Fruit fly (Drosophila melanogaster) whole organism, prepupa: ENCODE results near the gene TBC1D23.

Source experiments
- Blimp-1 ChIP-seq: fragments of 200-800 bp; sonication (Bioruptor generic); optimal IDR thresholded peaks from 3 replicates; lab custom pipeline; 2017; ENCODE audit warnings: missing biosample characterization, missing genetic modification characterization, mild to moderate bottlenecking, moderate library complexity, missing genetic modification reagents
- CG10669 ChIP-seq: fragments of 200-800 bp; sonication (Bioruptor generic); optimal IDR thresholded peaks from 3 replicates; lab custom pipeline; 2018; ENCODE audit warnings: missing biosample characterization, mild to moderate bottlenecking, missing genetic modification characterization, moderate library complexity
- CG11294 ChIP-seq: fragments of 200-800 bp; sonication (Bioruptor generic); IDR thresholded peaks from 2 replicates; pipeline ENCODE4 v1.3.6; 2022; ENCODE audit warnings: missing biosample characterization, missing genetic modification characterization
- CG32006 ChIP-seq: fragments of 200-800 bp; sonication (Bioruptor generic); optimal IDR thresholded peaks from 3 replicates; lab custom pipeline; 2017; ENCODE audit warnings: missing biosample characterization, mild to moderate bottlenecking, missing genetic modification characterization
- Gug ChIP-seq: fragments of 200-800 bp; sonication (Bioruptor generic); IDR thresholded peaks from 2 replicates; pipeline ENCODE4 v1.3.6; 2022; ENCODE audit warnings: missing biosample characterization, missing genetic modification characterization
- Lpt ChIP-seq: fragments of 200-800 bp; sonication (Bioruptor generic); optimal IDR thresholded peaks from 3 replicates; lab custom pipeline; 2016; ENCODE audit warnings: missing biosample characterization, missing genetic modification characterization
- Sox102F ChIP-seq: fragments of 200-800 bp; sonication (Bioruptor generic); optimal IDR thresholded peaks from 2 replicates; lab custom pipeline; 2016; ENCODE audit warnings: missing biosample characterization, mild to moderate bottlenecking, missing genetic modification characterization
- achi ChIP-seq: fragments of 200-800 bp; sonication (Bioruptor generic); optimal IDR thresholded peaks from 3 replicates; lab custom pipeline; 2016; ENCODE audit warnings: missing biosample characterization, missing genetic modification characterization
- lz ChIP-seq: fragments of 200-800 bp; sonication (Bioruptor generic); optimal IDR thresholded peaks from 3 replicates; lab custom pipeline; 2016; ENCODE audit warnings: missing biosample characterization, missing genetic modification characterization
- net ChIP-seq: fragments of 200-800 bp; sonication (Bioruptor generic); optimal IDR thresholded peaks from 3 replicates; lab custom pipeline; 2016; ENCODE audit warnings: missing biosample characterization, missing genetic modification characterization
- spab ChIP-seq: fragments of 200-800 bp; sonication (Bioruptor generic); optimal IDR thresholded peaks from 2 replicates; lab custom pipeline; 2017; ENCODE audit warnings: missing biosample characterization, mild to moderate bottlenecking, missing genetic modification characterization, missing genetic modification reagents
- svp ChIP-seq: fragments of 200-800 bp; sonication (Bioruptor generic); peaks from one replicate; lab custom pipeline; 2016; ENCODE audit warnings: missing biosample characterization, missing genetic modification characterization
- vri ChIP-seq: fragments of 200-800 bp; sonication (Bioruptor generic); optimal IDR thresholded peaks from 3 replicates; lab custom pipeline; 2016; ENCODE audit warnings: missing biosample characterization, mild to moderate bottlenecking, missing genetic modification characterization

DNA sequence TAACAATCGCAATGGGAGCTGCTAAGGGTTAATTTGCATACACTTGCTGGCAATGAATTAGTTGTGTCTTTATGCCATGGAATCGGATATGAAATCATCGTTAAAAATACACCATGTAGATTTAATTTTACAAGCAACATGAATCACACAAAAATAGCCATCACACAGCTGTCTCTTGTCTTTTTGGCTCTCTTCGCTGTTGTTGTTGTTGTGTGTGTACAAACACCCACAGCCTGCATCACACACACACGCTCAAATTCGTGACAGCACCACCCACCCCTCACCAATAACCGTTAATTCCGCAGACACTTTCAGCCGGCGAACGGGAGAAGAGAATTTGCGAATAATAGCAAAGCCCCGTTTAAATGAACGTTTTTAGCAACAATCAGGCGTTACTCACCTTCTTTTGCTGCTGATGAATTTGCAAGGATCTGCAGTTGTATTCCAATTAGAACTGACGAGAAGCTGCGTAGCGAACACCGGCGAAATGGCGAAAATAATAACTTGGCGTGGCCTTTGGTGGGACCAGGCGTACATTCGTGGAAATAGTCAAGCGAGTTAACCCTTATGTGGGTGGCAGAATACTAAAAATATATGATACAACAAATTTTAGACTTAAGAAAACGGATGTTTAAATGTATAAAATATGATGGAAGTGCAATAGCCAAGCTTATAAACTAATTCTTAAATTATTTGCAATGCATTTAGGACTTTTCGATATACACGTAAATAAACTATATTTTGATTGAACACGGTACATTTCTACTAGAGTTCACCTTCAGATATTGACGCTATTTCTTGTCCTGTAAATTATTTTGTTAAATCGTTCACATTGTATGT is 28.8 kb downstream of the TBC1D23 start, which contains the start of gene capt:
- TF ChIP-seq svp (GFP tag; lab: Kevin White, UChicago), result peak; percentile 74
- peak; percentile 59 for TF ChIP-seq lz
- TF ChIP-seq vri, result peak; percentile 18
- no peak for TF ChIP-seq Gug (GFP tag; lab: Robert Waterston, UW)
- TF ChIP-seq net (GFP tag; lab: Kevin White, UChicago), result no peak
- TF ChIP-seq achi (GFP tag; lab: Kevin White, UChicago), result no peak
- TF ChIP-seq CG10669, result no peak
- no peak for TF ChIP-seq CG32006 (GFP tag; lab: Kevin White, UChicago)
- TF ChIP-seq CG11294, result no peak
- no peak for TF ChIP-seq Lpt (GFP tag; lab: Kevin White, UChicago)
- TF ChIP-seq Blimp-1, result no peak
- TF ChIP-seq Sox102F (GFP tag; lab: Kevin White, UChicago), result peak; percentile 31
- TF ChIP-seq spab (GFP tag; lab: Kevin White, UChicago), result no peak
